Fruit fly (Drosophila melanogaster): ENCODE measurements around the gene trh.
A peak's percentile ranks its signal among the peaks of the same experiment; 100 is the strongest.

Gene trh

dm6 chr3L:440249-440648, 47.8 kb upstream of the trh start (continued):
- TF ChIP-seq CG16813 (GFP tag; IDR thresholded peaks at IDR 0.05; ENCODE audit: partially characterized antibody): no peak
- TF ChIP-seq D19A (tag; optimal IDR thresholded peaks at IDR 0.05): peak; percentile 6
- TF ChIP-seq Sox102F (GFP tag; optimal IDR thresholded peaks at IDR 0.05): peak; percentile 50
- peak; percentile 84 for TF ChIP-seq CG6813 (GFP tag; optimal IDR thresholded peaks at IDR 0.05)
- no peak for TF ChIP-seq knrl (GFP tag; IDR thresholded peaks at IDR 0.05; ENCODE audit: partially characterized antibody)
- no peak for TF ChIP-seq hkb (optimal IDR thresholded peaks at IDR 0.05)
- peak; percentile 76 for TF ChIP-seq hkb (GFP tag; IDR thresholded peaks at IDR 0.05)
- no peak for TF ChIP-seq Taf1 (GFP tag; IDR thresholded peaks at IDR 0.05)
- TF ChIP-seq zfh2 (GFP tag; optimal IDR thresholded peaks at IDR 0.05): no peak
- peak; percentile 79 for TF ChIP-seq HHEX (GFP tag; optimal IDR thresholded peaks at IDR 0.05)
- no peak for TF ChIP-seq ham (GFP tag; IDR thresholded peaks at IDR 0.05)
- peak; percentile 84 for TF ChIP-seq CG15601 (tag; optimal IDR thresholded peaks at IDR 0.05)
- TF ChIP-seq gcm2 (GFP tag; optimal IDR thresholded peaks at IDR 0.05): no peak
- no peak for TF ChIP-seq bbx (GFP tag; IDR thresholded peaks at IDR 0.05; ENCODE audit: partially characterized antibody)
- no peak; the same call in 1 of the 2 replicates for TF ChIP-seq CG31441 (GFP tag; IDR thresholded peaks at IDR 0.05)
- TF ChIP-seq Lpt (GFP tag; optimal IDR thresholded peaks at IDR 0.05): no peak
- TF ChIP-seq CG17802 (tag; optimal IDR thresholded peaks at IDR 0.05): no peak
- no peak for TF ChIP-seq Mrtf (GFP tag; IDR thresholded peaks at IDR 0.05)
- TF ChIP-seq CG2889 (GFP tag; IDR thresholded peaks at IDR 0.05): no peak
- peak; percentile 28 for TF ChIP-seq CG18764 (GFP tag; optimal IDR thresholded peaks at IDR 0.05)
- no peak for TF ChIP-seq CG14860 (GFP tag; IDR thresholded peaks at IDR 0.05; ENCODE audit: partially characterized antibody)
- TF ChIP-seq CG4730 (GFP tag; IDR thresholded peaks at IDR 0.05): no peak
- peak; percentile 43; the same call in 1 of the 2 replicates for TF ChIP-seq ranshi (GFP tag; IDR thresholded peaks at IDR 0.05)
- TF ChIP-seq Sox100B (GFP tag; optimal IDR thresholded peaks at IDR 0.05): peak; percentile 70
- no peak for TF ChIP-seq Sry-δ (GFP tag; optimal IDR thresholded peaks at IDR 0.05)
- no peak for TF ChIP-seq lov (optimal IDR thresholded peaks at IDR 0.05)
- TF ChIP-seq lov (GFP tag; IDR thresholded peaks at IDR 0.05): peak; percentile 60; the same call in 1 of the 3 replicates
- no peak for TF ChIP-seq cad (GFP tag; optimal IDR thresholded peaks at IDR 0.05)
- TF ChIP-seq twi (tag; optimal IDR thresholded peaks at IDR 0.05): no peak
- no peak for TF ChIP-seq CG42726 (GFP tag; IDR thresholded peaks at IDR 0.05; ENCODE audit: partially characterized antibody)
- TF ChIP-seq stc (GFP tag; IDR thresholded peaks at IDR 0.05): peak; percentile 44; the same call in 1 of the 2 replicates
- TF ChIP-seq Hand (GFP tag; optimal IDR thresholded peaks at IDR 0.05): peak; percentile 18
- no peak for TF ChIP-seq Ets65A (GFP tag)
- TF ChIP-seq fd96Cb (tag; optimal IDR thresholded peaks at IDR 0.05): no peak
- TF ChIP-seq vfl (GFP tag; optimal IDR thresholded peaks at IDR 0.05): no peak
- TF ChIP-seq Rfx (GFP tag; IDR thresholded peaks at IDR 0.05): peak; percentile 57
- no peak for TF ChIP-seq tna (GFP tag; IDR thresholded peaks at IDR 0.05; ENCODE audit: partially characterized antibody)
- TF ChIP-seq CG7928 (GFP tag; optimal IDR thresholded peaks at IDR 0.05): no peak
- no peak for TF ChIP-seq Ssrp (tag; optimal IDR thresholded peaks at IDR 0.05)
- TF ChIP-seq Nf-YA (GFP tag; IDR thresholded peaks at IDR 0.05): peak; percentile 64
- TF ChIP-seq CG1602 (GFP tag; optimal IDR thresholded peaks at IDR 0.05): no peak
- TF ChIP-seq Meics (GFP tag; optimal IDR thresholded peaks at IDR 0.05): peak; percentile 50
- TF ChIP-seq Stat92E (GFP tag; optimal IDR thresholded peaks at IDR 0.05): no peak
- no peak for TF ChIP-seq Atf6 (GFP tag; IDR thresholded peaks at IDR 0.05)
- 0 out of 3 replicates have a peak, but pooled peaks have one; percentile 7 for TF ChIP-seq CG34422 (GFP tag; IDR thresholded peaks at IDR 0.05)
- TF ChIP-seq B-H2 (GFP tag; optimal IDR thresholded peaks at IDR 0.05): peak; percentile 59
- TF ChIP-seq Awh (GFP tag; IDR thresholded peaks at IDR 0.05): peak; percentile 77
- peak; percentile 90 for TF ChIP-seq wek (GFP tag; optimal IDR thresholded peaks at IDR 0.05)
- TF ChIP-seq HLH54F (GFP tag; optimal IDR thresholded peaks at IDR 0.05): no peak
- TF ChIP-seq pnt (GFP tag; optimal IDR thresholded peaks at IDR 0.05): no peak
- TF ChIP-seq eyg (GFP tag; optimal IDR thresholded peaks at IDR 0.05): peak; percentile 48
- TF ChIP-seq CG4617 (GFP tag; optimal IDR thresholded peaks at IDR 0.05; ENCODE audit: borderline replicate concordance): no peak
